Worm (Caenorhabditis elegans) whole organism, L4/young adult: ENCODE measurements around the gene srab-9.

Experiments used
- W03F9.2 ChIP-seq: fragments of 150-350 bp; optimal IDR thresholded peaks from 2 replicates; lab custom pipeline; 2014; ENCODE audit warnings: missing biosample characterization, missing genetic modification characterization
- dao-5 ChIP-seq: sonication (generic microtip); optimal IDR thresholded peaks from 2 replicates; lab custom pipeline; 2016; ENCODE audit warnings: missing genotype, missing genetic modification characterization, moderate library complexity, missing compliant biosample characterization
- him-1 ChIP-seq: sonication (generic microtip); optimal IDR thresholded peaks from 2 replicates; lab custom pipeline; 2016; ENCODE audit warnings: missing genotype, missing genetic modification reagents, missing genetic modification characterization, missing compliant biosample characterization

Gene srab-9

DNA sequence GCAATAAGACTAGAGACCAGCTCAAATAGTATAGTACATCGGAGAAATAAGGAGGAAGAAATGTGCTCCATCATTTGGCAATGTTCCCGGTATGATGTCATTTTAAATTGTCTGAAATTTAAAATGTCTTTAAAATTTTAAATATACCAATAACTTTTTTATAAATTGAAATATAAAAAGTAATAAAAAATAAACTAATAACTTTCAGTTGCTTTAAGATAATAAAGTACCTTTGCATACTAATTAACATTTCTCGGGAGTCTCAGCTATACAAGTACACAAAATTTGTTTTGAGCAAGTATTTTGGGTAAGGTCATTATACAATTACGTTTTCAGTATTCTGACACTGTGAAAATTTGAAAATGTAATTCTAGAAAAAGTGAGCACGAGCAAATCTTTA is 10.8 kb upstream of the srab-9 start, which contains the start of gene srab-6:
TSS of gene srab-6 (minus strand) at position 101 of the 400 bp plus-strand sequence.
- TF ChIP-seq dao-5 (no peak), him-1 (tag; lab: Kevin White, UChicago) (no peak), W03F9.2 (tag; lab: Kevin White, UChicago) (no peak)

ce11 chrV:3149910-3150428 is 8.9 kb upstream of the srab-9 start:
- no peak for TF ChIP-seq dao-5
- TF ChIP-seq W03F9.2 (tag; lab: Kevin White, UChicago), result no peak

DNA sequence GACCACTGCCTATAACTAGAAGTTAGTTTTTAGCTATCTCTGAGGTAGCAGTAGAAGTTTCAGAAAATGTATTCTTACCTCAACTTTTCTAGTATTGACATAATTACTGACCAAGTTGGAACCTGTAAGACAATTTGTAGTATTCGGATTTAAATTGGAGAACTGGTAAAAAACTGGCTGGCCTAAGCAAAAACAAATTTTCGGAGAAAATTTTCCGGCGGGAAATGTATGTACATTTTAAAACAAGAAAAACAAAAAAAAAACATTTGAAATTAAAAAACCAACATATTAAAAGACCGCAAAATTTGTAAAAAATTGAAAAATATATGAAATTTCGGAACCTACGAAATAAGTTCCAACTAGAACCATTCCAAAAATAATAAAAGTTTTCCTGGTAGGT is 5.8 kb upstream of the srab-9 start, which contains the start of gene srab-11:
TSS of gene srab-11 (minus strand) at position 101 of the 400 bp plus-strand sequence.
- no peak for TF ChIP-seq dao-5
- no peak for TF ChIP-seq W03F9.2 (tag; lab: Kevin White, UChicago)
- TF ChIP-seq him-1 (tag; lab: Kevin White, UChicago), result no peak

DNA sequence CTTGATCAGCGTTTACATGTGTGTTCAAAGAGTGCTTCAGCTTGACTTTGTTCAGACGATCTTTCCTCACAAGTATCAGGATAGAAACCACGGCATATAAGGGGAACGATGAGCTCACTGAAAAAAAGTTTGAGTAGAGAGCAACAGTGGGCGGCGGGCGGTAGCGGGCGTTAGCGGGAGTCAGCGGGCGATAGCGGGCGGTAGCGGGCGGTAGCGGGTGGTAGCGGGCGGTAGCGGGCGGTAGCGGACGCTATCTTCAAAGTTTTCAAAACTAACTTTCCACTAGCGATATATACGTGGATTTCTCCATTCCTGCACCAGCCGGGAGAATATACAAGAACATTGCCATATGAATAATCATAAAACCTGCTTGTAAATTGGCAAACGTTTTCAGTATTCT is 4.2 kb upstream of the srab-9 start:
- no peak for TF ChIP-seq W03F9.2 (tag; lab: Kevin White, UChicago)
- no peak for TF ChIP-seq him-1 (tag; lab: Kevin White, UChicago)
- TF ChIP-seq dao-5, result no peak

DNA sequence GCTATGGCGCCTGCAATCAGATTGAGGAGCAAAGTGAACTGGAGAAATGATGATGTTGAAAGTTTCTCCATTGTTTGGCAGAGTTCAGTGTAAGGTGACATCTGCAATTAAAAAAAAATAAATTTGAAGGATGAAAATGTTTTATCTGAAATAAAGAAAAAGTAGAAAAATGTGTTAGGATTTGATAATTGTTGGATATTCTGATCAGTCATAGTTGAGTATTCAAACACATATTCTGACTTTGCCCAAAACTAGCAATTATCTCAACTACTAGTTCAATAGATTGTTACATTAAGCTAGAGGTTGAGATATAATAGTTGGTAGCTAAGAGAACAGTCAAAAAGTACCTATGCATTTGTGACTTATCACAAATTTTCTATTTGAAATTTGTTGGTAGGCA is 3.4 kb upstream of the srab-9 start, which contains the start of gene srab-10:
TSS of gene srab-10 (minus strand) at position 101 of the 400 bp plus-strand sequence.
- TF ChIP-seq W03F9.2 (tag; lab: Kevin White, UChicago) (no peak), dao-5 (no peak), him-1 (tag; lab: Kevin White, UChicago) (no peak)

DNA sequence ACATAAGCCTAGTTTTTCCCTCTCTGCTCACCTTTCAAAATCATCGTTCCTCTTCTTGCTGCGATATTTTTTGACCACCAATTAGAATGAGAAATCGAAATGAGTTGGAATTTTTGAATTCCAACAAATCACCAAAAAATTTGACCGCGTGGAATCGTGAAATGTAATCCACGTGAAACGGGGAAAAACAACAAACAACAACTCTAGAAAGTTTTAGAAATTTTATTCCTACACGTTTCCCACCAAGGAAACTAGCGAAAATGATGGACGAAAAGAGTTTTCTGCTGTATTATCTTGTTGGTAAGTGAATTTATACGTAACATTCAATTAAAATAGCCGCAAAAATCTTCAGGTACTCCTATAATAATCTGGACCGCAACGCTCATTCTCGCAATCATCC is 2.6 kb downstream of the srab-9 start, which contains the start of the genes irld-3 and F02C9.1:
TSS of gene irld-3 (minus strand) at position 101 of the 400 bp plus-strand sequence.
TSS of gene F02C9.1 (plus strand) at position 216 of the 400 bp plus-strand sequence.
- TF ChIP-seq W03F9.2 (tag; lab: Kevin White, UChicago), result no peak
- no peak for TF ChIP-seq him-1 (tag; lab: Kevin White, UChicago)
- TF ChIP-seq dao-5, result no peak

ce11 chrV:3133293-3133755 is 7.8 kb downstream of the srab-9 start, which contains the start of gene F02C9.2:
Gene F02C9.2, plus strand, starts transcription at chrV:3133705.
- TF ChIP-seq W03F9.2 (tag; lab: Kevin White, UChicago), result no peak

ce11 chrV:3132116-3132515 is 9.0 kb downstream of the srab-9 start:
- no peak for TF ChIP-seq him-1 (tag; lab: Kevin White, UChicago)
- TF ChIP-seq W03F9.2 (tag; lab: Kevin White, UChicago), result no peak
- TF ChIP-seq dao-5, result no peak

- TF ChIP-seq dao-5 (no peak), him-1 (tag; lab: Kevin White, UChicago) (no peak), W03F9.2 (tag; lab: Kevin White, UChicago) (no peak)
Measured at ce11 chrV:3128803-3129202, 12.3 kb downstream of the srab-9 start, which contains the start of gene tat-6. Gene tat-6, plus strand, starts transcription at chrV:3129103.

DNA sequence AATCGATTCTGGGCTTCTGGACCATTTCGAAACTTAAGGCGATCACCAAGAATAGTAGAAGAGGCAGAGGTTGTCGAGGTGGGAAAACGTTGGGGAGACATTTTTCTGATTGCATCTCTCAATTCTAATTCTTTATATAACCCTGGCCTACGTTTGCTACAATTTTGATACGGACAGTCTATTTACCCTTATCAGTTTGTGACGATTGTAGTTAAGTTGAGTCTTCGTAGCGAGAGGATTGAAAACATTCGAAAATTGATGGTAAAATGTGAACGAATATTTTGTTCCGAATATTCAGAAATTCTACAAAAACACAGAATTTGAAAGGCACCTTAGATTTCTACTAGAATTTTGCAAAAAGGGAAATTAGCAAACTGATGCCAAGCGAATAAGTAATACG is 13.4 kb downstream of the srab-9 start, which contains the start of gene Y73C8C.10:
TSS of gene Y73C8C.10 (minus strand) at position 101 of the 400 bp plus-strand sequence.
- TF ChIP-seq him-1 (tag; lab: Kevin White, UChicago) (no peak), W03F9.2 (tag; lab: Kevin White, UChicago) (no peak), dao-5 (no peak)

ce11 chrV:3124912-3125311 is 16.2 kb downstream of the srab-9 start, which contains the start of gene Y73C8C.12:
Gene Y73C8C.12, plus strand, starts transcription at chrV:3125212.
- TF ChIP-seq W03F9.2 (tag; lab: Kevin White, UChicago) (no peak), dao-5 (no peak), him-1 (tag; lab: Kevin White, UChicago) (no peak)

DNA sequence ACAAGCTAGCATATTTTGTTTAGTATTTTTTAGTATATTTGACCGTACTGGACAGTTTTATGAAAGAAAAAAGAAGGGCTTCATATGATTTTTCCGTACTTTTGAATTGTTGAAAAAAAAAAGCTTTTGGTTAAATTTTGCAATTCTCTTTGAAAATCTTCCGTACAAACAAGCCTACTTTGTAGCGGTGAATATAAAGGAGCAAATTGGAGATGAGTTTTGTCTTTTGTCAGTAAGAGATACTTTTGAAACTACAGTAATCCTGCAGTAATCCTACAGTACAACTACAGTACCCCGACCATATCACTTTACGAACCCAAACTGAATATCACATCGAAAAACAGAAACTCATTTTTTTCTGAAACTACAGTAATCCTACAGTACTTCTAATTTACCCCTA is 18.7 kb downstream of the srab-9 start:
- TF ChIP-seq him-1 (tag; lab: Kevin White, UChicago) (no peak), W03F9.2 (tag; lab: Kevin White, UChicago) (no peak), dao-5 (no peak)

DNA sequence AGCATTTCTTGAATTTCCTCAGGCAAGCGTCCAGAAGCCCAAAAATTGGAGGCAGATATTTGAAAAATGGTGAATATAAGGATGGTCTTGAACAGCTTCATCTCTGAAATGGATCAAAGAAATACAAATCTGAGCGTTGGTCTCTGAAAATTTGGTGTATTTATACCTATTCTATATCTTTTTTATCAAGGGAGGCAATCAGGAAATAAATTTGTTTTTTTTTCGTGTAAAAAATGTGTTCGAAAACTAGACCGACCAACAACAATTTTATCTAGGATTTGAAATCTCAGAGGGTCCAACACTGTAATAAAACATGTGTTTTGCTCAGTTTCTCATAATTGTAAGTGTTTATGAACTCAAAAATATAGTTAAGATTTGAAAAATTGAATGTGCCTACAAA is 19.3 kb downstream of the srab-9 start, which contains the start of gene srt-56:
TSS of gene srt-56 (minus strand) at position 101 of the 400 bp plus-strand sequence.
- no peak for TF ChIP-seq him-1 (tag; lab: Kevin White, UChicago)
- TF ChIP-seq dao-5, result no peak
- TF ChIP-seq W03F9.2 (tag; lab: Kevin White, UChicago), result no peak

DNA sequence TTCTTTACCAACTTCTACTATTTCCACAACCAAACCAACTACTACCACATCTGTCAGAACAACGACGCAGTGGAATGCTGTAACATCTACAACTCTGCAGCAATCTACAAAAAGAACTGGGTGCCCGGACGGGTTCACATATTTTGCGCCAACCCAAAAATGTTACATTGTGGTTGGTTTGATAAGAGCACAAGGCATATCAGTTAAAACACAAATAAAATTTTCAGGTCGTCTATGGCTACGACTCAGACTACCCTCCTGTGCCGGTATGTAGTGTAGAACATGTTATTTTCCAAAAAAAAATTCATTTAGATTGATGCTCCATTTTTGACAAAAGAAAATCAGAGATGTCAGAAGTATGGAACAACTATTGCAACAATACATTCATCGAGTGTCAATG is 21.9 kb downstream of the srab-9 start:
- no peak for TF ChIP-seq W03F9.2 (tag; lab: Kevin White, UChicago)
- no peak for TF ChIP-seq dao-5
- TF ChIP-seq him-1 (tag; lab: Kevin White, UChicago), result no peak
